Worm (Caenorhabditis elegans): ENCODE data around the gene K01B6.4.
A peak's percentile ranks its signal among the peaks of the same experiment; 100 is the strongest.

DNA sequence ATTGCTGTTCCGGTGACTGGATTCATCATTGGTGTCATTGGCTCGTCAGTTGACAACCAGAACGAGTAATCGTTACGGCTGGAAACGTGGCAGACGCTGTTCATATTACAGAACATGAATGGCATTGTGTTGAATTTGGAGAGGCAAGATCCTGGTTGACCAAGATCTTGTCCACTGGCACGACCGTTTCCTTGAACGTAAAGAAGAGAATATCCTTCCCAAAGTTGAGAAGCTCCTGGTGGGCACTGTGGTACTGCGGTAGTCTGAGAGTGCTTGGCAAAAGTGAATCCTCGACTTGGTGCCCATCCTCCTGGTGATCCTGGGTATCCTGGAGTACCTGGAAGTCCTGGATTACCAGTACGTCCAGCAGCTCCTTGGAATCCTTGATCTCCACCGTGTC, 40.7 kb upstream of the K01B6.4 start:
- TF ChIP-seq nhr-10 (tag; optimal IDR thresholded peaks at IDR 0.05) = no peak
- TF ChIP-seq dve-1 (tag; optimal IDR thresholded peaks at IDR 0.05; ENCODE audit: insufficient read depth) = no peak
- TF ChIP-seq nhr-76 (tag; optimal IDR thresholded peaks at IDR 0.05) = no peak
- TF ChIP-seq nhr-11 (tag; optimal IDR thresholded peaks at IDR 0.05) = no peak
- no peak for TF ChIP-seq ceh-20 (GFP tag; IDR thresholded peaks at IDR 0.05)
- TF ChIP-seq unc-62 (GFP tag; optimal IDR thresholded peaks at IDR 0.05 in 1 of 2) = peak in 1 of 2 experiments; percentile 92
- TF ChIP-seq unc-62 (tag; optimal IDR thresholded peaks at IDR 0.05) = no peak
- no peak for TF ChIP-seq mdl-1 (tag; optimal IDR thresholded peaks at IDR 0.05)
